Fruit fly (Drosophila melanogaster) whole organism, embryonic: ENCODE results near the gene CG11353.
A peak's percentile ranks its signal among the peaks of the same experiment; 100 is the strongest.

Experiments
- Adf1 ChIP-seq: fragments of 200-800 bp; sonication (Bioruptor generic); IDR thresholded peaks from 2 replicates; pipeline ENCODE4 v1.3.6; 2022; ENCODE audit warnings: missing biosample characterization, missing genetic modification characterization
- CG15073 ChIP-seq: fragments of 200-800 bp; sonication (Bioruptor generic); optimal IDR thresholded peaks from 2 replicates; lab custom pipeline; 2016; ENCODE audit warnings: missing biosample characterization, missing genetic modification characterization
- CG15269 ChIP-seq: fragments of 200-800 bp; sonication (Bioruptor generic); optimal IDR thresholded peaks from 2 replicates; lab custom pipeline; 2018; ENCODE audit warnings: missing biosample characterization, mild to moderate bottlenecking, missing genetic modification characterization, moderate library complexity
- CG17802 ChIP-seq: fragments of 200-800 bp; sonication (Bioruptor generic); optimal IDR thresholded peaks from 2 replicates; lab custom pipeline; 2018; ENCODE audit warnings: missing biosample characterization, mild to moderate bottlenecking, missing genetic modification characterization, moderate library complexity
- CG18262 ChIP-seq: fragments of 200-800 bp; optimal IDR thresholded peaks from 3 replicates; lab custom pipeline; 2019; ENCODE audit warnings: missing biosample characterization, mild to moderate bottlenecking, missing genetic modification characterization, moderate library complexity
- CG2199 ChIP-seq: fragments of 200-800 bp; sonication (Bioruptor generic); IDR thresholded peaks from 3 replicates; pipeline ENCODE4 v1.3.6; 2022; ENCODE audit warnings: missing biosample characterization, missing genetic modification characterization
- CG30403 ChIP-seq: fragments of 200-800 bp; sonication (Bioruptor generic); optimal IDR thresholded peaks from 3 replicates; lab custom pipeline; 2016; ENCODE audit warnings: missing biosample characterization, missing genetic modification characterization
- CG31224 ChIP-seq: fragments of 200-800 bp; sonication (Bioruptor generic); IDR thresholded peaks from 2 replicates; pipeline ENCODE4 v1.3.6; 2022; ENCODE audit warnings: missing biosample characterization, missing genetic modification characterization
- CG31388 ChIP-seq: fragments of 200-800 bp; sonication (Bioruptor generic); optimal IDR thresholded peaks from 2 replicates; lab custom pipeline; 2016; ENCODE audit warnings: missing biosample characterization, missing genetic modification characterization
- CG32772 ChIP-seq: fragments of 200-800 bp; sonication (Bioruptor generic); IDR thresholded peaks from 2 replicates; pipeline ENCODE4 v1.3.6; 2022; ENCODE audit warnings: missing biosample characterization, missing genetic modification characterization
- CG3281 ChIP-seq: fragments of 200-800 bp; sonication (Bioruptor generic); optimal IDR thresholded peaks from 3 replicates; lab custom pipeline; 2017; ENCODE audit warnings: missing biosample characterization, mild to moderate bottlenecking, missing genetic modification characterization
- CG33213 ChIP-seq: fragments of 200-800 bp; sonication (Bioruptor generic); optimal IDR thresholded peaks from 3 replicates; lab custom pipeline; 2016; ENCODE audit warnings: missing biosample characterization, missing genetic modification characterization
- CG34224 ChIP-seq: fragments of 200-800 bp; sonication (Bioruptor generic); IDR thresholded peaks from 3 replicates; pipeline ENCODE4 v1.3.6; 2022; ENCODE audit warnings: missing biosample characterization, missing genetic modification characterization; ENCODE audit not compliant: partially characterized antibody
- CG4360 ChIP-seq: fragments of 200-800 bp; sonication (Bioruptor generic); IDR thresholded peaks from 2 replicates; pipeline ENCODE4 v1.3.6; 2022; ENCODE audit warnings: missing biosample characterization, missing genetic modification characterization
- CG4617 ChIP-seq: fragments of 200-800 bp; sonication (Bioruptor generic); optimal IDR thresholded peaks from 3 replicates; lab custom pipeline; 2016; ENCODE audit warnings: missing biosample characterization, missing genetic modification characterization, borderline replicate concordance
- CG4730 ChIP-seq: fragments of 200-800 bp; sonication (Bioruptor generic); IDR thresholded peaks from 2 replicates; pipeline ENCODE4 v1.3.6; 2022; ENCODE audit warnings: missing biosample characterization, missing genetic modification characterization
- CG4854 ChIP-seq: fragments of 200-800 bp; sonication (Bioruptor generic); optimal IDR thresholded peaks from 2 replicates; lab custom pipeline; 2016; ENCODE audit warnings: missing biosample characterization, missing genetic modification characterization, inconsistent platforms
- CG8765 ChIP-seq: fragments of 200-800 bp; sonication (Bioruptor generic); IDR thresholded peaks from 2 replicates; pipeline ENCODE4 v1.3.6; 2022; ENCODE audit warnings: missing biosample characterization, missing genetic modification characterization
- CrebB ChIP-seq: fragments of 200-800 bp; sonication (Bioruptor generic); optimal IDR thresholded peaks from 3 replicates; lab custom pipeline; 2018; ENCODE audit warnings: missing biosample characterization, mild to moderate bottlenecking, missing genetic modification characterization
- D ChIP-seq, 2 experiments: fragments of 200-800 bp in 1 of 2; fragments of >200 bp in 1 of 2; sonication (Bioruptor generic) in 1 of 2; optimal IDR thresholded peaks; 2 replicates in 1 of 2; 3 replicates in 1 of 2; lab custom pipeline; 2017; ENCODE audit warnings: mild to moderate bottlenecking in 1 of 2, missing biosample characterization in 1 of 2, missing genetic modification characterization in 1 of 2, missing genetic modification reagents in 1 of 2
- Dad ChIP-seq: fragments of 200-800 bp; sonication (Bioruptor generic); optimal IDR thresholded peaks from 3 replicates; lab custom pipeline; 2016; ENCODE audit warnings: missing biosample characterization, missing genetic modification characterization
- Doc3 ChIP-seq: fragments of 200-800 bp; sonication (Bioruptor generic); IDR thresholded peaks from 3 replicates; pipeline ENCODE4 v1.3.6; 2022; ENCODE audit warnings: missing biosample characterization, missing genetic modification characterization; ENCODE audit not compliant: partially characterized antibody
- E2f1 ChIP-seq: fragments of 200-800 bp; sonication (Bioruptor generic); IDR thresholded peaks from 2 replicates; pipeline ENCODE4 v1.3.6; 2022; ENCODE audit warnings: missing biosample characterization, missing genetic modification characterization
- ERR ChIP-seq: fragments of 200-800 bp; sonication (Bioruptor generic); optimal IDR thresholded peaks from 2 replicates; lab custom pipeline; 2016; ENCODE audit warnings: missing biosample characterization, missing genetic modification characterization
- Jarid2 ChIP-seq: fragments of 200-800 bp; sonication (Bioruptor generic); optimal IDR thresholded peaks from 3 replicates; lab custom pipeline; 2017; ENCODE audit warnings: mild to moderate bottlenecking, missing biosample characterization, missing genetic modification reagents, missing genetic modification characterization
- Kr ChIP-seq: fragments of 200-800 bp; sonication (Bioruptor generic); optimal IDR thresholded peaks from 2 replicates; lab custom pipeline; 2017; ENCODE audit warnings: missing biosample characterization, mild to moderate bottlenecking, missing genetic modification characterization
- Lim3 ChIP-seq: fragments of 200-800 bp; sonication (Bioruptor generic); IDR thresholded peaks from 2 replicates; pipeline ENCODE4 v1.3.6; 2022; ENCODE audit warnings: missing biosample characterization, missing genetic modification characterization
- NC2β ChIP-seq: fragments of 200-800 bp; sonication (Bioruptor generic); optimal IDR thresholded peaks from 2 replicates; lab custom pipeline; 2016; ENCODE audit warnings: missing biosample characterization, missing genetic modification characterization
- Poxn ChIP-seq: fragments of 200-800 bp; sonication (Bioruptor generic); IDR thresholded peaks from 2 replicates; pipeline ENCODE4 v1.3.6; 2022; ENCODE audit warnings: missing biosample characterization, missing genetic modification characterization
- Ptx1 ChIP-seq: fragments of 200-800 bp; sonication (Bioruptor generic); IDR thresholded peaks from 2 replicates; pipeline ENCODE4 v1.3.6; 2022; ENCODE audit warnings: missing biosample characterization, missing genetic modification characterization
- Sox100B ChIP-seq: fragments of 200-800 bp; sonication (Bioruptor generic); optimal IDR thresholded peaks from 3 replicates; lab custom pipeline; 2018; ENCODE audit warnings: missing biosample characterization, mild to moderate bottlenecking, missing genetic modification characterization
- aop ChIP-seq: fragments of 200-800 bp; sonication (Bioruptor generic); IDR thresholded peaks from 2 replicates; pipeline ENCODE4 v1.3.6; 2022; ENCODE audit warnings: missing biosample characterization, missing genetic modification characterization
- bbx ChIP-seq: fragments of 200-800 bp; sonication (Bioruptor generic); IDR thresholded peaks from 2 replicates; pipeline ENCODE4 v1.3.6; 2022; ENCODE audit warnings: missing biosample characterization, missing genetic modification characterization; ENCODE audit not compliant: partially characterized antibody
- bowl ChIP-seq: fragments of 200-800 bp; sonication (Bioruptor generic); IDR thresholded peaks from 2 replicates; pipeline ENCODE4 v1.3.6; 2022; ENCODE audit warnings: missing biosample characterization, missing genetic modification characterization
- cato ChIP-seq: fragments of 200-800 bp; sonication (Bioruptor generic); optimal IDR thresholded peaks from 2 replicates; lab custom pipeline; 2016; ENCODE audit warnings: missing biosample characterization, missing genetic modification characterization, borderline replicate concordance
- chm ChIP-seq: fragments of 200-800 bp; sonication (Bioruptor generic); IDR thresholded peaks from 2 replicates; pipeline ENCODE4 v1.3.6; 2022; ENCODE audit warnings: missing biosample characterization, missing genetic modification characterization
- da ChIP-seq: fragments of 200-800 bp; sonication (Bioruptor generic); optimal IDR thresholded peaks from 2 replicates; lab custom pipeline; 2016; ENCODE audit warnings: missing biosample characterization, missing genetic modification characterization
- dmrt11E ChIP-seq: fragments of 200-800 bp; sonication (Bioruptor generic); optimal IDR thresholded peaks from 3 replicates; lab custom pipeline; 2018; ENCODE audit warnings: missing biosample characterization, mild to moderate bottlenecking, missing genetic modification characterization, moderate library complexity
- ftz-f1 ChIP-seq: fragments of 200-800 bp; sonication (Bioruptor generic); optimal IDR thresholded peaks from 2 replicates; lab custom pipeline; 2016; ENCODE audit warnings: missing biosample characterization, missing genetic modification characterization
- grn ChIP-seq: fragments of 200-800 bp; sonication (Bioruptor generic); optimal IDR thresholded peaks from 3 replicates; lab custom pipeline; 2017; ENCODE audit warnings: missing biosample characterization, missing genetic modification characterization
- gt ChIP-seq: fragments of 200-800 bp; sonication (Bioruptor generic); IDR thresholded peaks from 2 replicates; pipeline ENCODE4 v1.3.6; 2022; ENCODE audit warnings: missing biosample characterization, missing genetic modification characterization
- ham ChIP-seq: fragments of 200-800 bp; sonication (Bioruptor generic); IDR thresholded peaks from 2 replicates; pipeline ENCODE4 v1.3.6; 2022; ENCODE audit warnings: missing biosample characterization, missing genetic modification characterization
- klu ChIP-seq: fragments of 200-800 bp; sonication (Bioruptor generic); IDR thresholded peaks from 2 replicates; pipeline ENCODE4 v1.3.6; 2022; ENCODE audit warnings: missing biosample characterization, missing genetic modification characterization
- oc ChIP-seq: fragments of 200-800 bp; sonication (Bioruptor generic); optimal IDR thresholded peaks from 2 replicates; lab custom pipeline; 2018; ENCODE audit warnings: missing biosample characterization, mild to moderate bottlenecking, missing genetic modification characterization, moderate library complexity
- repo ChIP-seq: fragments of 200-800 bp; sonication (Bioruptor generic); optimal IDR thresholded peaks from 2 replicates; lab custom pipeline; 2016; ENCODE audit warnings: missing biosample characterization, missing genetic modification characterization
- salm ChIP-seq: fragments of 200-800 bp; sonication (Bioruptor generic); optimal IDR thresholded peaks from 2 replicates; lab custom pipeline; 2018; ENCODE audit warnings: missing biosample characterization, mild to moderate bottlenecking, missing genetic modification characterization
- sqz ChIP-seq: fragments of 200-800 bp; sonication (Bioruptor generic); optimal IDR thresholded peaks from 3 replicates; lab custom pipeline; 2018; ENCODE audit warnings: missing biosample characterization, mild to moderate bottlenecking, missing genetic modification characterization
- stc ChIP-seq: fragments of 200-800 bp; sonication (Bioruptor generic); IDR thresholded peaks from 2 replicates; pipeline ENCODE4 v1.3.6; 2022; ENCODE audit warnings: missing biosample characterization, missing genetic modification characterization
- tin ChIP-seq: fragments of 200-800 bp; sonication (Bioruptor generic); optimal IDR thresholded peaks from 3 replicates; lab custom pipeline; 2016; ENCODE audit warnings: missing biosample characterization, missing genetic modification characterization
- tup ChIP-seq: fragments of 200-800 bp; sonication (Bioruptor generic); optimal IDR thresholded peaks from 2 replicates; lab custom pipeline; 2016; ENCODE audit warnings: missing biosample characterization, mild to moderate bottlenecking, missing genetic modification characterization, moderate library complexity
- zfh2 ChIP-seq: fragments of 200-800 bp; sonication (Bioruptor generic); optimal IDR thresholded peaks from 2 replicates; lab custom pipeline; 2016; ENCODE audit warnings: missing biosample characterization, missing genetic modification characterization

CG11353 gene

dm6 chr3L:4546650-4547049 lies 13.7 kb downstream of the CG11353 start (continued):
- no peak for TF ChIP-seq repo
- TF ChIP-seq chm (GFP tag; lab: Robert Waterston, UW), result no peak
- TF ChIP-seq oc (tag; lab: Kevin White, UChicago), result peak; percentile 41
- no peak for TF ChIP-seq CG4854 (GFP tag; lab: Kevin White, UChicago)
- TF ChIP-seq zfh2 (GFP tag; lab: Kevin White, UChicago), result no peak
- TF ChIP-seq grn (GFP tag; lab: Kevin White, UChicago), result no peak
- no peak for TF ChIP-seq CG4617
- TF ChIP-seq CG4360 (GFP tag; lab: Robert Waterston, UW), result peak; percentile 24; the same call in 1 of the 2 replicates
- TF ChIP-seq Poxn, result no peak
- TF ChIP-seq CG30403 (GFP tag; lab: Kevin White, UChicago), result peak; percentile 54
- no peak for TF ChIP-seq CG34224 (GFP tag; lab: Robert Waterston, UW)
- no peak for TF ChIP-seq gt (GFP tag; lab: Robert Waterston, UW)
- TF ChIP-seq CG31388, result no peak
- TF ChIP-seq ERR, result no peak
- TF ChIP-seq dmrt11E (tag; lab: Kevin White, UChicago), result peak; percentile 94
- no peak for TF ChIP-seq da (GFP tag; lab: Kevin White, UChicago)
- peak; percentile 70; the same call in 1 of the 2 replicates for TF ChIP-seq Ptx1 (GFP tag; lab: Robert Waterston, UW)
- peak; percentile 17 for TF ChIP-seq NC2β
- TF ChIP-seq salm (tag; lab: Kevin White, UChicago), result no peak
- no peak for TF ChIP-seq CG33213 (GFP tag; lab: Kevin White, UChicago)
- peak; percentile 45 for TF ChIP-seq CG32772 (GFP tag; lab: Robert Waterston, UW)
- TF ChIP-seq Kr (GFP tag; lab: Kevin White, UChicago), result peak; percentile 30
- TF ChIP-seq CG15073 (GFP tag; lab: Kevin White, UChicago), result no peak
- peak; percentile 90 for TF ChIP-seq CG18262
- peak; percentile 35 for TF ChIP-seq cato
- TF ChIP-seq E2f1 (GFP tag; lab: Robert Waterston, UW), result peak; percentile 21; the same call in 1 of the 2 replicates
- no peak for TF ChIP-seq CG31224 (GFP tag; lab: Robert Waterston, UW)
- TF ChIP-seq Doc3 (GFP tag; lab: Robert Waterston, UW), result no peak
- no peak for TF ChIP-seq CrebB (tag; lab: Kevin White, UChicago)
- no peak for TF ChIP-seq ham (GFP tag; lab: Robert Waterston, UW)
- no peak for TF ChIP-seq klu
- no peak for TF ChIP-seq tup (GFP tag; lab: Kevin White, UChicago)
- no peak for TF ChIP-seq CG2199 (GFP tag; lab: Robert Waterston, UW)
- peak; percentile 56 for TF ChIP-seq Sox100B
- peak; percentile 45; the same call in 1 of the 2 replicates for TF ChIP-seq stc
- TF ChIP-seq CG4730 (GFP tag; lab: Robert Waterston, UW), result 0 out of 2 replicates have a peak, but pooled peaks have one; percentile 34
- TF ChIP-seq Lim3 (GFP tag; lab: Robert Waterston, UW), result no peak
- no peak for TF ChIP-seq bbx (GFP tag; lab: Robert Waterston, UW)
- no peak for TF ChIP-seq ftz-f1 (GFP tag; lab: Kevin White, UChicago)
- TF ChIP-seq aop, result no peak
- no peak for TF ChIP-seq Adf1 (GFP tag; lab: Robert Waterston, UW)
- peak; percentile 54; the same call in 1 of the 2 replicates for TF ChIP-seq CG8765
- TF ChIP-seq CG3281 (GFP tag; lab: Kevin White, UChicago), result no peak
- TF ChIP-seq tin (GFP tag; lab: Kevin White, UChicago), result peak; percentile 62
- no peak for TF ChIP-seq Dad (GFP tag; lab: Kevin White, UChicago)
- peak; percentile 42 for TF ChIP-seq CG15269
- no peak for TF ChIP-seq bowl
- peak; percentile 19 for TF ChIP-seq CG17802 (tag; lab: Kevin White, UChicago)
- TF ChIP-seq sqz (GFP tag; lab: Kevin White, UChicago), result no peak
- no peak for TF ChIP-seq D (optimal IDR thresholded peaks at IDR 0.05; lab: Kevin White, UChicago)
- TF ChIP-seq D (GFP tag; optimal IDR thresholded peaks at IDR 0.05; lab: Kevin White, UChicago), result peak; percentile 69
- peak; percentile 16 for TF ChIP-seq Jarid2 (GFP tag; lab: Kevin White, UChicago)
